Worm (Caenorhabditis elegans) whole organism, L3 larva: ENCODE data around the gene amt-3.

Experiments
- ama-1 ChIP-seq: fragments of 150-350 bp; optimal IDR thresholded peaks from 2 replicates; lab custom pipeline; 2018
- fkh-10 ChIP-seq: sonication (generic microtip); optimal IDR thresholded peaks from 2 replicates; lab custom pipeline; 2017; ENCODE audit warnings: missing biosample characterization, missing genetic modification reagents, missing genetic modification characterization
- nhr-12 ChIP-seq: fragments of 150-350 bp; optimal IDR thresholded peaks from 2 replicates; lab custom pipeline; 2014; ENCODE audit warnings: missing biosample characterization, missing genetic modification characterization

DNA sequence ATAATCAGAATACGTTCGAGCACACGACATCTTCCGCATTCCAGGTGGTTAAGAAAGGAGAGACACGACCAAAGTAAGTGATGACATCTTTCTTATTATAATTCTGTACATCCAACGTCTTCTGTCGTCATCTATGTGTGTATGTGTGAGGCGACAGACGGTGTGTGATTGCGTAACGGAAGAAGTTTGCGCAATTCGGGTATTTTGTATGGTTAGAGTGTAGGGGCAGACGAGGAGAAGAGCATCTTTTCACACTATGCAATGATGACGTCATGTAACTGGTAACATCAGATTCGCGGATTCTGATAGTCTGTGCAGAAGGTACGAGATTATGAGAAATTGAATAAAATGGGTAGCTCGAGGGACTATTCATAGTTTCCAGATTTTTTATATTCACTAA lies 46.1 kb upstream of the amt-3 start:
- TF ChIP-seq ama-1 (no peak), nhr-12 (tag; lab: Kevin White, UChicago) (no peak), fkh-10 (GFP tag; lab: Kevin White, UChicago) (no peak)
